Worm (Caenorhabditis elegans) whole organism, midembryonic: Measurements from ENCODE around the gene Y97E10AR.8.

Source experiments
- T22C8.4 ChIP-seq: fragments of 200-800 bp; sonication (Bioruptor generic); IDR thresholded peaks from 2 replicates; pipeline ENCODE4 v1.3.6; 2022; ENCODE audit warnings: missing genetic modification characterization, missing compliant biosample characterization
- cog-1 ChIP-seq: sonication (generic microtip); optimal IDR thresholded peaks from 2 replicates; lab custom pipeline; 2016; ENCODE audit warnings: missing genetic modification characterization, missing compliant biosample characterization
- flt-1 ChIP-seq: fragments of 200-800 bp; sonication (Bioruptor generic); IDR thresholded peaks from 2 replicates; pipeline ENCODE4 v1.3.6; 2022; ENCODE audit warnings: missing genetic modification characterization, missing compliant biosample characterization
- klf-2 ChIP-seq: fragments of 200-800 bp; sonication (Bioruptor generic); conservative IDR thresholded peaks from 2 replicates; pipeline ENCODE4 v1.3.6; 2022; ENCODE audit warnings: missing genetic modification reagents, missing genetic modification characterization, missing compliant biosample characterization
- med-1 ChIP-seq: sonication (generic microtip); optimal IDR thresholded peaks from 2 replicates; lab custom pipeline; 2017; ENCODE audit warnings: missing genetic modification characterization, mild to moderate bottlenecking, missing compliant biosample characterization, antibody characterized with exemption, missing genetic modification reagents; ENCODE audit not compliant: insufficient read depth
- ref-1 ChIP-seq: fragments of 200-800 bp; sonication (Bioruptor generic); conservative IDR thresholded peaks from 2 replicates; pipeline ENCODE4 v1.3.6; 2022; ENCODE audit warnings: missing genetic modification reagents, missing genetic modification characterization, missing compliant biosample characterization
- tab-1 ChIP-seq: fragments of 200-800 bp; sonication (Bioruptor generic); IDR thresholded peaks from 2 replicates; pipeline ENCODE4 v1.3.6; 2022; ENCODE audit warnings: missing genetic modification characterization, missing compliant biosample characterization
- ztf-23 ChIP-seq: fragments of 200-800 bp; sonication (Bioruptor generic); IDR thresholded peaks from 2 replicates; pipeline ENCODE4 v1.3.6; 2022; ENCODE audit warnings: missing genetic modification reagents, missing genetic modification characterization, missing compliant biosample characterization
- ztf-29 ChIP-seq: fragments of 200-800 bp; sonication (Bioruptor generic); IDR thresholded peaks from 2 replicates; pipeline ENCODE4 v1.3.6; 2022; ENCODE audit warnings: missing genetic modification reagents, missing genetic modification characterization, missing compliant biosample characterization

Gene Y97E10AR.8

DNA sequence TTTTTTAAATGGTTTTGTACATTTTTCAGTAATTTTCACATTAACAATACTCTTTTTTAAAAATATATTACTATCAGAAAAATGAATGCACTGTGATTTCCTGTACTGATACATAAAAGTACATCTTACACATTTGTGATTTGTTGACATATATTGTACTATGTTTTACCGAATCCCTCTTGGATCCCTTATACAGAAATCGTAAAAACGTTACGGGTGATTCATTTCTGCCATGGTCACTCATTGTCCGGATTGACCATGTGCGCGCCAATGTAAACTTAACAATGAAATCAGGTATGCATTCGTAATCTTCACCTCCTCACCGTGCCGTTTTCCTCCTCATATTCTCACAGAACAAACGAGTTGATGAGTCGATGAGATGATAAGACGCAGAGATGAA, 49.0 kb downstream of the Y97E10AR.8 start, which contains the start of gene ZC513.2:
TSS of gene ZC513.2 (plus strand) at position 301 of the 400 bp plus-strand sequence.
- TF ChIP-seq tab-1 (GFP tag; lab: Robert Waterston, UW) (no peak), klf-2 (GFP tag; lab: Robert Waterston, UW) (no peak), med-1 (GFP tag; lab: Kevin White, UChicago) (no peak), cog-1 (tag; lab: Kevin White, UChicago) (no peak), ref-1 (no peak), ztf-23 (GFP tag; lab: Robert Waterston, UW) (no peak), ztf-29 (no peak), flt-1 (GFP tag; lab: Robert Waterston, UW) (no peak), T22C8.4 (GFP tag; lab: Robert Waterston, UW) (no peak)

DNA sequence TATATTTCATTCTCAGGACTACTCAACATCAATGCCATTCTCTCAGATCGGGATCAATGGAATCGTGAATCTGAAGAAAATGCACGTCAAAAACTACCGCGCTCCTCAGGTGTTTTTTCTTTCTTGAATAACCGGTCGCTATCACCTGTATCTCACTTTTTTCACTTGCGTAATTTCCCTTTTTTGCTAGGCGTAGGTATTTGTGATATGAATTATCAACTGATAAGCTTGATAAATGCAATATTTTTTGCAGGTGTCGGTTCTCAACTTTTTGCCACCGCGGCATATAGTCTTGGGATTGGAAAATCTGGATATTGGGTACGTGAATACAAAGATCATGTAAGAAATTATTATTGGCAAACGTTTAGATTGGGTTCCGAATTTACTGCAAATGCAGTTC, 50.1 kb downstream of the Y97E10AR.8 start:
- TF ChIP-seq ztf-23 (GFP tag; lab: Robert Waterston, UW) (no peak), ztf-29 (no peak), med-1 (GFP tag; lab: Kevin White, UChicago) (no peak), T22C8.4 (GFP tag; lab: Robert Waterston, UW) (no peak), cog-1 (tag; lab: Kevin White, UChicago) (no peak), tab-1 (GFP tag; lab: Robert Waterston, UW) (no peak), flt-1 (GFP tag; lab: Robert Waterston, UW) (no peak), klf-2 (GFP tag; lab: Robert Waterston, UW) (no peak), ref-1 (no peak)
